Fruit fly (Drosophila melanogaster): ENCODE measurements around the gene CG6983.
A peak's percentile ranks its signal among the peaks of the same experiment; 100 is the strongest.

Gene CG6983

dm6 chr3L:8405123-8405522 is 44.1 kb downstream of the CG6983 start, which contains the start of the genes Tpt, mkg-p and CG13667:
Gene Tpt, minus strand, starts transcription at chr3L:8405277.
Gene mkg-p, minus strand, starts transcription at chr3L:8405277.
Gene CG13667, plus strand, starts transcription at chr3L:8405454.
- TF ChIP-seq usp (GFP tag; optimal IDR thresholded peaks at IDR 0.05) (no peak), psq (optimal IDR thresholded peaks at IDR 0.05) (no peak), EcR (GFP tag; optimal IDR thresholded peaks at IDR 0.05) (no peak), pan (optimal IDR thresholded peaks at IDR 0.05) (no peak), Dll (optimal IDR thresholded peaks at IDR 0.05) (no peak), CG8478 (optimal IDR thresholded peaks at IDR 0.05) (no peak)

dm6 chr3L:8398763-8399445 is 50.3 kb downstream of the CG6983 start:
- peak; percentile 85 for TF ChIP-seq pan (optimal IDR thresholded peaks at IDR 0.05)
- no peak for TF ChIP-seq CG8478 (optimal IDR thresholded peaks at IDR 0.05)

- no peak for TF ChIP-seq CG8478 (optimal IDR thresholded peaks at IDR 0.05)
- TF ChIP-seq pan (optimal IDR thresholded peaks at IDR 0.05), result no peak
- no peak for TF ChIP-seq EcR (GFP tag; optimal IDR thresholded peaks at IDR 0.05)
- TF ChIP-seq usp (GFP tag; optimal IDR thresholded peaks at IDR 0.05), result no peak
- TF ChIP-seq Dll (optimal IDR thresholded peaks at IDR 0.05), result no peak
- TF ChIP-seq psq (optimal IDR thresholded peaks at IDR 0.05), result no peak
Measured at dm6 chr3L:8396187-8396586, 53.0 kb downstream of the CG6983 start.

dm6 chr3L:8395630-8396168 is 53.5 kb downstream of the CG6983 start, which contains the start of gene CG7120:
Gene CG7120, plus strand, starts transcription at chr3L:8396000.
- TF ChIP-seq psq (optimal IDR thresholded peaks at IDR 0.05), result no peak
- TF ChIP-seq usp (GFP tag; optimal IDR thresholded peaks at IDR 0.05), result no peak
- TF ChIP-seq CG8478 (optimal IDR thresholded peaks at IDR 0.05), result no peak
- TF ChIP-seq Dll (optimal IDR thresholded peaks at IDR 0.05), result no peak
- no peak for TF ChIP-seq EcR (GFP tag; optimal IDR thresholded peaks at IDR 0.05)

- TF ChIP-seq psq (optimal IDR thresholded peaks at IDR 0.05) (no peak), usp (GFP tag; optimal IDR thresholded peaks at IDR 0.05) (no peak), Dll (optimal IDR thresholded peaks at IDR 0.05) (no peak), CG8478 (optimal IDR thresholded peaks at IDR 0.05) (no peak)
Measured at dm6 chr3L:8394944-8395343, 54.2 kb downstream of the CG6983 start.

- TF ChIP-seq CG8478 (optimal IDR thresholded peaks at IDR 0.05) (no peak), pan (optimal IDR thresholded peaks at IDR 0.05) (no peak), EcR (GFP tag; optimal IDR thresholded peaks at IDR 0.05) (no peak), psq (optimal IDR thresholded peaks at IDR 0.05) (no peak), usp (GFP tag; optimal IDR thresholded peaks at IDR 0.05) (no peak), Dll (optimal IDR thresholded peaks at IDR 0.05) (no peak)
Measured at dm6 chr3L:8394132-8394531, 55.0 kb downstream of the CG6983 start.

- TF ChIP-seq CG8478 (optimal IDR thresholded peaks at IDR 0.05), result no peak
- TF ChIP-seq usp (GFP tag; optimal IDR thresholded peaks at IDR 0.05), result no peak
- no peak for TF ChIP-seq Dll (optimal IDR thresholded peaks at IDR 0.05)
- no peak for TF ChIP-seq psq (optimal IDR thresholded peaks at IDR 0.05)
- no peak for TF ChIP-seq pan (optimal IDR thresholded peaks at IDR 0.05)
Measured at dm6 chr3L:8393549-8393948, 55.6 kb downstream of the CG6983 start, which contains the start of gene Jon66Cii. Gene Jon66Cii, minus strand, starts transcription at chr3L:8393649.
